Fruit fly (Drosophila melanogaster) whole organism, adult: ENCODE results near the gene Sfp24Ba.

Experiments
- CG11617 ChIP-seq: fragments of 200-800 bp; sonication (Bioruptor generic); optimal IDR thresholded peaks from 2 replicates; lab custom pipeline; 2017; ENCODE audit warnings: mild to moderate bottlenecking, missing biosample characterization, missing genetic modification reagents, missing genetic modification characterization
- CG12768 ChIP-seq: fragments of 200-800 bp; sonication (Bioruptor generic); optimal IDR thresholded peaks from 2 replicates; lab custom pipeline; 2017; ENCODE audit warnings: missing biosample characterization, missing genetic modification characterization, mild to moderate bottlenecking, moderate library complexity, missing genetic modification reagents
- CG14711 ChIP-seq: fragments of 200-800 bp; sonication (Bioruptor generic); optimal IDR thresholded peaks from 2 replicates; lab custom pipeline; 2018; ENCODE audit warnings: missing biosample characterization, mild to moderate bottlenecking, missing genetic modification characterization, moderate library complexity
- CG1620 ChIP-seq: fragments of 200-800 bp; sonication (Bioruptor generic); optimal IDR thresholded peaks from 2 replicates; lab custom pipeline; 2016; ENCODE audit warnings: missing biosample characterization, missing genetic modification characterization
- CG33017 ChIP-seq: fragments of 200-800 bp; sonication (Bioruptor generic); optimal IDR thresholded peaks from 2 replicates; lab custom pipeline; 2018; ENCODE audit warnings: missing biosample characterization, mild to moderate bottlenecking, missing genetic modification characterization, moderate library complexity
- CG5204 ChIP-seq: fragments of 200-800 bp; sonication (Bioruptor generic); optimal IDR thresholded peaks from 2 replicates; lab custom pipeline; 2016; ENCODE audit warnings: missing biosample characterization, missing genetic modification characterization
- CG7045 ChIP-seq: fragments of 200-800 bp; sonication (Bioruptor generic); optimal IDR thresholded peaks from 2 replicates; lab custom pipeline; 2017; ENCODE audit warnings: missing biosample characterization, mild to moderate bottlenecking, missing genetic modification characterization
- CG7101 ChIP-seq: fragments of 200-800 bp; sonication (Bioruptor generic); optimal IDR thresholded peaks from 2 replicates; lab custom pipeline; 2018; ENCODE audit warnings: missing biosample characterization, mild to moderate bottlenecking, missing genetic modification characterization, moderate library complexity
- Clk ChIP-seq: fragments of 200-800 bp; sonication (Bioruptor generic); optimal IDR thresholded peaks from 2 replicates; lab custom pipeline; 2017; ENCODE audit warnings: missing biosample characterization, missing genetic modification characterization
- Crg-1 ChIP-seq: fragments of 200-800 bp; sonication (Bioruptor generic); optimal IDR thresholded peaks from 2 replicates; lab custom pipeline; 2016; ENCODE audit warnings: missing biosample characterization, missing genetic modification characterization
- Hr96 ChIP-seq: fragments of 200-800 bp; sonication (Bioruptor generic); optimal IDR thresholded peaks from 2 replicates; lab custom pipeline; 2016; ENCODE audit warnings: missing biosample characterization, missing genetic modification characterization
- Mnt ChIP-seq: fragments of 200-800 bp; sonication (Bioruptor generic); optimal IDR thresholded peaks from 2 replicates; lab custom pipeline; 2016; ENCODE audit warnings: missing biosample characterization, mild to moderate bottlenecking, missing genetic modification characterization
- bab1 ChIP-seq: fragments of 200-800 bp; sonication (Bioruptor generic); optimal IDR thresholded peaks from 3 replicates; lab custom pipeline; 2019; ENCODE audit warnings: missing biosample characterization, mild to moderate bottlenecking, missing genetic modification characterization, moderate library complexity
- cic ChIP-seq: fragments of 200-800 bp; sonication (Bioruptor generic); optimal IDR thresholded peaks from 2 replicates; lab custom pipeline; 2017; ENCODE audit warnings: missing biosample characterization, mild to moderate bottlenecking, missing genetic modification characterization, moderate library complexity
- cnc ChIP-seq, 2 experiments: fragments of >200 bp; optimal IDR thresholded peaks; 2 replicates each; lab custom pipeline; 2017
- kay ChIP-seq: fragments of 200-800 bp; sonication (Bioruptor generic); peaks from one replicate; lab custom pipeline; 2016; ENCODE audit warnings: missing biosample characterization, missing genetic modification characterization, borderline replicate concordance
- ovo ChIP-seq: fragments of 200-800 bp; sonication (Bioruptor generic); optimal IDR thresholded peaks from 2 replicates; lab custom pipeline; 2016; ENCODE audit warnings: missing biosample characterization, missing genetic modification characterization
- pad ChIP-seq: fragments of 200-800 bp; sonication (Bioruptor generic); optimal IDR thresholded peaks from 3 replicates; lab custom pipeline; 2017; ENCODE audit warnings: missing biosample characterization, missing genetic modification characterization, mild to moderate bottlenecking, moderate library complexity, missing genetic modification reagents
- tj ChIP-seq: fragments of 200-800 bp; sonication (Bioruptor generic); optimal IDR thresholded peaks from 3 replicates; lab custom pipeline; 2017; ENCODE audit warnings: missing biosample characterization, mild to moderate bottlenecking, missing genetic modification characterization, moderate library complexity
- toe ChIP-seq: fragments of 200-800 bp; sonication (Bioruptor generic); optimal IDR thresholded peaks from 2 replicates; lab custom pipeline; 2016; ENCODE audit warnings: missing biosample characterization, missing genetic modification characterization

The Sfp24Ba gene

dm6 chr2L:3646041-3646440 lies 22.3 kb downstream of the Sfp24Ba start:
- peak; percentile 7 for TF ChIP-seq cic (GFP tag; lab: Kevin White, UChicago)
- no peak for TF ChIP-seq pad
- peak; percentile 9 for TF ChIP-seq CG5204 (GFP tag; lab: Kevin White, UChicago)

- no peak for TF ChIP-seq cic (GFP tag; lab: Kevin White, UChicago)
- TF ChIP-seq Hr96: no peak
Observed at dm6 chr2L:3645339-3645738, 23.0 kb downstream of the Sfp24Ba start.

dm6 chr2L:3642148-3642920 lies 26.0 kb downstream of the Sfp24Ba start:
- TF ChIP-seq CG33017 (tag; lab: Kevin White, UChicago): no peak
- TF ChIP-seq kay: peak; percentile 5

- TF ChIP-seq pad (no peak), CG11617 (GFP tag; lab: Kevin White, UChicago) (no peak), Clk (no peak), CG7101 (tag; lab: Kevin White, UChicago) (no peak), CG12768 (GFP tag; lab: Kevin White, UChicago) (no peak), CG7045 (GFP tag; lab: Kevin White, UChicago) (no peak), Mnt (no peak), cnc (optimal IDR thresholded peaks at IDR 0.05; lab: Kevin White, UChicago) (no peak), CG5204 (GFP tag; lab: Kevin White, UChicago) (no peak)
Observed at dm6 chr2L:3640952-3641351, 27.4 kb downstream of the Sfp24Ba start.

- peak; percentile 78 for TF ChIP-seq Mnt
- peak; percentile 16 for TF ChIP-seq tj (GFP tag; lab: Kevin White, UChicago)
- no peak for TF ChIP-seq CG7045 (GFP tag; lab: Kevin White, UChicago)
- TF ChIP-seq pad: peak; percentile 5
- no peak for TF ChIP-seq CG5204 (GFP tag; lab: Kevin White, UChicago)
- no peak for TF ChIP-seq ovo (GFP tag; lab: Kevin White, UChicago)
- TF ChIP-seq CG33017 (tag; lab: Kevin White, UChicago): peak; percentile 28
- TF ChIP-seq CG1620: no peak
- peak; percentile 32 for TF ChIP-seq CG7101 (tag; lab: Kevin White, UChicago)
- TF ChIP-seq CG11617 (GFP tag; lab: Kevin White, UChicago): no peak
- TF ChIP-seq cic (GFP tag; lab: Kevin White, UChicago): peak; percentile 91
- TF ChIP-seq CG12768 (GFP tag; lab: Kevin White, UChicago): peak; percentile 40
- no peak for TF ChIP-seq Hr96
Observed at dm6 chr2L:3639924-3640323, 28.4 kb downstream of the Sfp24Ba start.

dm6 chr2L:3635444-3635843 lies 32.9 kb downstream of the Sfp24Ba start:
- no peak for TF ChIP-seq pad
- no peak for TF ChIP-seq CG7045 (GFP tag; lab: Kevin White, UChicago)
- no peak for TF ChIP-seq tj (GFP tag; lab: Kevin White, UChicago)
- no peak for TF ChIP-seq CG1620

dm6 chr2L:3633871-3634270 lies 34.5 kb downstream of the Sfp24Ba start:
- TF ChIP-seq CG5204 (GFP tag; lab: Kevin White, UChicago) (no peak), pad (no peak), ovo (GFP tag; lab: Kevin White, UChicago) (no peak), Mnt (no peak), Clk (no peak), Crg-1 (GFP tag; lab: Kevin White, UChicago) (no peak), CG7045 (GFP tag; lab: Kevin White, UChicago) (no peak), kay (no peak)

dm6 chr2L:3632047-3632880 lies 36.1 kb downstream of the Sfp24Ba start:
- peak; percentile 89 for TF ChIP-seq CG7101 (tag; lab: Kevin White, UChicago)
- peak; percentile 53 for TF ChIP-seq Crg-1 (GFP tag; lab: Kevin White, UChicago)
- TF ChIP-seq ovo (GFP tag; lab: Kevin White, UChicago): peak; percentile 50
- TF ChIP-seq cnc (optimal IDR thresholded peaks at IDR 0.05; lab: Kevin White, UChicago): no peak
- TF ChIP-seq Clk: peak; percentile 80
- peak; percentile 83 for TF ChIP-seq toe
- TF ChIP-seq Mnt: peak; percentile 80
- TF ChIP-seq pad: peak; percentile 85
- TF ChIP-seq kay: peak; percentile 96
- peak; percentile 90 for TF ChIP-seq CG11617 (GFP tag; lab: Kevin White, UChicago)
- peak; percentile 91 for TF ChIP-seq CG14711 (tag; lab: Kevin White, UChicago)
- peak; percentile 92 for TF ChIP-seq bab1 (GFP tag; lab: Kevin White, UChicago)
- peak; percentile 93 for TF ChIP-seq CG12768 (GFP tag; lab: Kevin White, UChicago)
- TF ChIP-seq Hr96: peak; percentile 91
- peak; percentile 70 for TF ChIP-seq cic (GFP tag; lab: Kevin White, UChicago)
- peak; percentile 72 for TF ChIP-seq tj (GFP tag; lab: Kevin White, UChicago)
- TF ChIP-seq CG5204 (GFP tag; lab: Kevin White, UChicago): peak; percentile 86
- TF ChIP-seq CG7045 (GFP tag; lab: Kevin White, UChicago): peak; percentile 76
- peak; percentile 60 for TF ChIP-seq CG1620
- peak; percentile 81 for TF ChIP-seq CG33017 (tag; lab: Kevin White, UChicago)
